Worm (Caenorhabditis elegans) whole organism, late embryonic: Measurements from ENCODE around the gene bnc-1.

ENCODE experiments used
- fax-1 ChIP-seq: sonication (generic microtip); optimal IDR thresholded peaks from 2 replicates; lab custom pipeline; 2016; ENCODE audit warnings: missing genotype, missing genetic modification characterization, missing compliant biosample characterization
- fkh-10 ChIP-seq: fragments of 150-350 bp; optimal IDR thresholded peaks from 2 replicates; lab custom pipeline; 2014; ENCODE audit warnings: missing biosample characterization, missing genetic modification reagents, missing genetic modification characterization
- hlh-30 ChIP-seq: sonication (generic microtip); optimal IDR thresholded peaks from 2 replicates; lab custom pipeline; 2017; ENCODE audit warnings: antibody characterized with exemption, missing genetic modification characterization, missing compliant biosample characterization; ENCODE audit not compliant: insufficient read depth
- pha-4 ChIP-seq: fragments of 150-350 bp; optimal IDR thresholded peaks from 2 replicates; lab custom pipeline; 2018; ENCODE audit warnings: missing biosample characterization, missing genetic modification reagents, missing genetic modification characterization

ce11 chrV:12300166-12300565, 23.3 kb upstream of the bnc-1 start:
- TF ChIP-seq fax-1 (tag; lab: Kevin White, UChicago) (no peak), pha-4 (tag; lab: Kevin White, UChicago) (no peak), hlh-30 (tag; lab: Kevin White, UChicago) (peak; percentile 68), fkh-10 (GFP tag; lab: Kevin White, UChicago) (no peak)
